Fruit fly (Drosophila melanogaster) whole organism, pupa: Measurements from ENCODE around the gene Cp36.

Experiments
- EcR ChIP-seq: fragments of 200-800 bp; sonication (Bioruptor generic); optimal IDR thresholded peaks from 3 replicates; lab custom pipeline; 2019; ENCODE audit warnings: missing biosample characterization, missing genetic modification characterization, mild to moderate bottlenecking, moderate library complexity, missing genetic modification reagents
- Ets98B ChIP-seq: fragments of 200-800 bp; sonication (Bioruptor generic); IDR thresholded peaks from 2 replicates; pipeline ENCODE4 v1.3.6; 2022; ENCODE audit warnings: missing biosample characterization, missing genetic modification characterization
- gl ChIP-seq: fragments of 200-800 bp; sonication (Bioruptor generic); optimal IDR thresholded peaks from 2 replicates; lab custom pipeline; 2018; ENCODE audit warnings: missing biosample characterization, mild to moderate bottlenecking, missing genetic modification characterization

dm6 chrX:8437285-8438110 lies 41.6 kb upstream of the Cp36 start, which contains the start of gene Miga:
- peak; percentile 11; the same call in 1 of the 2 replicates for TF ChIP-seq Ets98B
- TF ChIP-seq EcR (GFP tag; lab: Kevin White, UChicago): peak; percentile 92
- TF ChIP-seq gl (tag; lab: Kevin White, UChicago): no peak
